Worm (Caenorhabditis elegans): ENCODE results near the gene math-1.
"Not testable (repeated sequence)": the region's sequence is repeated elsewhere in the genome, so short reads cannot be mapped to it uniquely, and the experiment has no call there.

Gene math-1

DNA sequence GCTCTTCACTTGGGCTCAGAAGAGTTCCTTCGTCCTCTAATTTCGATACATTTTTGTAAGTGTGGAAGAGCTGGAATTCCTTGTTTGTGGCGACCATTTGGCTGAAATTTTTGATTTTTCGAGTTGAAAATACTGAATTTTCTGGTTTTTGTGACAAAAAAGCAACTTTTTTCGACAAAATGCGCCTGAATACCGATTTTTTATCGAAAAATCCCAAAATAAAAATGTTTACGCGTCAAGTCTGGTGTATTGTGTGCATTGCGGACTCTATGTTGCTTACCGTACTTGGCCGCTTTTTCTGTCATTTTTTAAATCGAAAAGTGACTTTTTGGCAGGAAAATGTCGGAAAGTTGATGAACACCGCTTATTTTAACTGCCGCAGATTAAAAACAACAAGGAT, 16.1 kb downstream of the math-1 start, which contains the start of gene bath-3:
Gene bath-3, minus strand, starts transcription at position 101 of the 400 bp plus-strand sequence.
- TF ChIP-seq dmd-6 (GFP tag; IDR thresholded peaks at IDR 0.05) (no peak), Y48G9A.11 (GFP tag; IDR thresholded peaks at IDR 0.05) (no peak), tag-97 (GFP tag; IDR thresholded peaks at IDR 0.05) (no peak), ama-1 (optimal IDR thresholded peaks at IDR 0.05) (no peak), snpc-1.2 (GFP tag; IDR thresholded peaks at IDR 0.05) (no peak), ceh-82 (tag; optimal IDR thresholded peaks at IDR 0.05) (no peak), nhr-10 (tag; optimal IDR thresholded peaks at IDR 0.05) (no peak), mdl-1 (tag; optimal IDR thresholded peaks at IDR 0.05) (no peak), daf-8 (GFP tag; IDR thresholded peaks at IDR 0.05) (no peak), nhr-77 (tag; optimal IDR thresholded peaks at IDR 0.05) (no peak), set-16 (GFP tag; IDR thresholded peaks at IDR 0.05) (no peak), php-3 (GFP tag; IDR thresholded peaks at IDR 0.05) (no peak), F44E2.7 (GFP tag; IDR thresholded peaks at IDR 0.05) (no peak), hmg-1.1 (GFP tag; IDR thresholded peaks at IDR 0.05) (no peak), lir-3 (tag; optimal IDR thresholded peaks at IDR 0.05) (no peak), gei-8 (GFP tag; optimal IDR thresholded peaks at IDR 0.05) (no peak)

DNA sequence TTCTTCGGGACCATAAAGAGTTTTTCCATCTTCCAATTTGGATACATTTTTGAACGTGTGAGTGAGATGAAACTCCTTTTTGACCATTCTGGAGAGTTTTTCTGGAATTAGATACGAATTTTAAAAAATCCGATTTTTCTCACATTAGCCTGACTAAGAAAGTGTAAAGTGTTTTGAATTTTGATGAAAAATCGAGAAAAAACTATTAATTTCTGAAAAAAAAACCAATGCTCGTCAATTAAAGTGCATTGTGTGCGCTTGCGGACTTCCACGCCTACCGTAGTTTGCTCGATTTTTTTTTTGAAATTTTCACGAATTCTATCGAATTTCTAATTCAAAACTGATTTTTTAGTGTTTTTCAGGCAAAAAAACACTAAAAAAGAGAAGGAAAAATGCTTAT, 17.7 kb downstream of the math-1 start, which contains the start of gene bath-1:
Gene bath-1, minus strand, starts transcription at position 101 of the 400 bp plus-strand sequence.
- TF ChIP-seq ZK337.2 (GFP tag; IDR thresholded peaks at IDR 0.05) (no peak), ceh-82 (tag; optimal IDR thresholded peaks at IDR 0.05) (no peak), pha-4 (GFP tag; IDR thresholded peaks at IDR 0.05) (no peak), pha-4 (tag; optimal IDR thresholded peaks at IDR 0.05) (no peak), saeg-2 (GFP tag; IDR thresholded peaks at IDR 0.05) (no peak), F49E8.2 (tag; optimal IDR thresholded peaks at IDR 0.05; ENCODE audit: borderline replicate concordance) (no peak), nhr-11 (tag; optimal IDR thresholded peaks at IDR 0.05) (no peak)

DNA sequence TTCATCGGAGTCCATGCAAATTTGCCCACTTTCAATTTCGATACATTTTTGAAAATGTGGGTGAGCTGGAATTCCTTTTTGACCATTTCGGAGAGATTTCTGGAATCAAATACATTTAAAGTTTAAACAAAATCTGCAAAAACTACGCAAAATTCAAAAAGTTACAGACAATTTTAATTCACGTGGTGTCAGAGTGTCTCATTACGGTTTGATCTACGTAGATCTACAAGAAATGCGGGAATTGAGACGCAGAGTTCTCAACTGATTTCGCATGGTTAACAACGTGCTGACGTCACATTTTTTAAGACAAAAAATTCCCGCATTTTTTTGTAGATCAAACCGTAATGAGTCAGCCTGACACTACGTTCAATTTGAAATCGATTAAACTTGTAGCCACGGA, 19.9 kb downstream of the math-1 start, which contains the start of gene bath-21:
Gene bath-21, minus strand, starts transcription at position 101 of the 400 bp plus-strand sequence.
- TF ChIP-seq unc-62 (GFP tag; optimal IDR thresholded peaks at IDR 0.05 in 1 of 2) = peak in 1 of 2 experiments; percentile 84
- TF ChIP-seq unc-62 (tag; optimal IDR thresholded peaks at IDR 0.05) = no peak
- TF ChIP-seq F37D6.2 (tag; optimal IDR thresholded peaks at IDR 0.05) = no peak

DNA sequence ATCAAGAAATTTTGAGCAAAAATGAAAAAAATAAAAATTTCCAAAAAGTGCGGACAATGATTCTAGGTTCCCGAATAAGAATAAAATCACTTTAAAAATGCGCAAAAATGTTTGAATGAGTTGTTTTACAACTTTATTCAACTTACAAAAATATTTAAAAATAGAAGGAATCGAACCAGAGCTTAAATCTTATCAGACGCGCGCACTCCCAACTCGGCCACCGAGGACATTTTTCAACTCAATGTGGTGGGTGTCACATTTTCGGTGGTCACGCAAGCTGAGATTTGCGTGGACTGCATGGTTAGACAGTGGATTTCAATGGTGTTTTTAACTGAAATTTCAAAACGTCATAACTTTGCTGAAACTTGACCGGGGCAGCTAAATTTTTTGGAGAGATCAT, 21.8 kb downstream of the math-1 start:
- 0 out of 4 replicates have a peak, but pooled peaks of 1 of the 2 experiments have one; percentile 15 for TF ChIP-seq madf-5 (GFP tag; IDR thresholded peaks at IDR 0.05)

DNA sequence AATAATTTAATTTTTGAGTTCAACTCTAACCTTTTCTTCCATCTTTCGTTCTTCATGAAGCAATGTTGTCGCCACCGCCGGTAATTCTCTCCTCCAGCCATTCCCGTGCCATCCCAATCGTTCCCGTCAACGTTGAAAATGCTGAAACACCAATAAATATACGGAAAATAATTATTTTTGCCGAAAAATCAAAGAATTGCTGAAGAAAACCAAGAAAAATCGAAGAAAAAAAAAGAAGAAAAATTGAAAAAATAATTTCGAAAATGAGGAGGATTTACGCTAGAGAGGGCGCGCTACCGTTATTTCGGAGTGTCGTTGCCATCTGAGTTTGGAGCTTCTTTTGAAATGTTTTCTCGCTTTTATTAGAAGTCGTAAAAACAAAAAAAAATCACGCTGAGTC, 22.9 kb downstream of the math-1 start, which contains the start of gene cya-2:
Gene cya-2, minus strand, starts transcription at position 101 of the 400 bp plus-strand sequence.
- not testable (repeated sequence) for TF ChIP-seq pha-4 (GFP tag; IDR thresholded peaks at IDR 0.05); pha-4 (tag; optimal IDR thresholded peaks at IDR 0.05); fos-1 (tag; optimal IDR thresholded peaks at IDR 0.05); jun-1 (tag; optimal IDR thresholded peaks at IDR 0.05)

DNA sequence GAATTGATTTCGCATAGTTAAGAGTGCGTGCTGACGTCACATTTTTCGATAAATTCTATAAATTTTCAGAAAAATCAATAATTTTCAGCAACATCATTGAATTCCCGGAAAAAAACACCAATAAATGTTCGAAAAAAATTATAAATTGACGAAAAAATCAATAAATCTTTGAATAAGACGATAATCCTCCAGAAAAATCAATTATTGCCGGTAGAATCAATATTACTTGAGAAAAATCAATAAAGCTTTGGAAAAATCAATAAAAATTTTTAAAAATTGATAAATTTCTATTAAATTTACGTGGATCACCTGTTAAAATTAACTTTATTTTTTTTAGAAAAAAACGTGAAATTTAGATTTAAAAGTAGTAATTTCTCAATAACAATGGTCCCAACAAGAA, 32.6 kb downstream of the math-1 start:
- TF ChIP-seq ZK337.2 (GFP tag; IDR thresholded peaks at IDR 0.05) (no peak), ceh-28 (tag; optimal IDR thresholded peaks at IDR 0.05) (peak; percentile 72)

DNA sequence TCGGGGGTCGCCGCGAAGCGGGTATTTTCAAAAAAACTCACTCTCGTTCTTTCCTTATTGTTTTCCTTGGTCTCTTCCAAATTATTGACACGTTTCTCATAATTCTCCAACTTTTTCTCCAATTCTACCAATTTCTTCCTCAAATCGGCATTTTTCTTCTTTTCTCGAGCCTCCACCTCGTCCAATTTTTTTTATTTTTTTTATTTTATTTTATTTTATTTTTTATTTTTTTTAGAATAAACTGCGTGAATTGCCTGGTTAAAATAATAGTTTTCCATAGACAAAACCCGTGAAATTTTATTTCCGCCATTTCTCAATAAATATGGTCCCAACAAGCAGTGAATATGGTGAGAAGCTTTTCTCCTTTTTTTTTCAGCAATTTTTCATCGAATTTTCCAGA, 33.8 kb downstream of the math-1 start, which contains the start of gene F59H6.15:
Gene F59H6.15, plus strand, starts transcription at position 301 of the 400 bp plus-strand sequence.
- TF ChIP-seq madf-5 (GFP tag; IDR thresholded peaks at IDR 0.05) (no peak), gei-8 (GFP tag; optimal IDR thresholded peaks at IDR 0.05) (no peak), F26F4.8 (GFP tag; conservative IDR thresholded peaks at IDR 0.05) (no peak), egl-43 (GFP tag; IDR thresholded peaks at IDR 0.05) (no peak), aha-1 (tag) (peak; percentile 32), Y75B8A.6 (GFP tag; IDR thresholded peaks at IDR 0.05) (no peak), php-3 (GFP tag; IDR thresholded peaks at IDR 0.05) (no peak), ceh-82 (tag; optimal IDR thresholded peaks at IDR 0.05) (no peak)

All from whole organism, L4 larva.